Worm (Caenorhabditis elegans) whole organism, late embryonic: ENCODE results near the gene tpp-2.

Source experiments
- C08G9.2 ChIP-seq: sonication (generic microtip); optimal IDR thresholded peaks from 2 replicates; lab custom pipeline; 2016; ENCODE audit warnings: mild to moderate bottlenecking, missing genetic modification characterization, moderate library complexity, missing compliant biosample characterization
- F13H6.1 ChIP-seq: sonication (generic microtip); optimal IDR thresholded peaks from 2 replicates; lab custom pipeline; 2016; ENCODE audit warnings: missing genetic modification characterization, missing compliant biosample characterization
- T23F11.4 ChIP-seq: fragments of 200-800 bp; sonication (Bioruptor generic); optimal IDR thresholded peaks from 2 replicates; lab custom pipeline; 2018; ENCODE audit warnings: mild to moderate bottlenecking, missing genetic modification characterization, missing compliant biosample characterization
- Y22D7AL.16 ChIP-seq: sonication (generic microtip); optimal IDR thresholded peaks from 2 replicates; lab custom pipeline; 2016; ENCODE audit warnings: missing genetic modification characterization, missing compliant biosample characterization
- ceh-2 ChIP-seq: sonication (generic microtip); optimal IDR thresholded peaks from 2 replicates; lab custom pipeline; 2016; ENCODE audit warnings: missing genotype, missing genetic modification characterization, missing compliant biosample characterization
- pag-3 ChIP-seq: sonication (generic microtip); optimal IDR thresholded peaks from 2 replicates; lab custom pipeline; 2016; ENCODE audit warnings: missing compliant biosample characterization, missing genetic modification characterization, borderline replicate concordance
- pha-4 ChIP-seq: fragments of 150-350 bp; optimal IDR thresholded peaks from 2 replicates; lab custom pipeline; 2018; ENCODE audit warnings: missing biosample characterization, missing genetic modification reagents, missing genetic modification characterization
- sox-4 ChIP-seq: sonication (generic microtip); optimal IDR thresholded peaks from 2 replicates; lab custom pipeline; 2017; ENCODE audit warnings: mild to moderate bottlenecking, missing genetic modification characterization, inconsistent platforms, missing compliant biosample characterization
- unc-42 ChIP-seq: sonication (generic microtip); optimal IDR thresholded peaks from 2 replicates; lab custom pipeline; 2016; ENCODE audit warnings: missing genotype, missing genetic modification characterization, missing compliant biosample characterization
- ztf-16 ChIP-seq: sonication (generic microtip); optimal IDR thresholded peaks from 2 replicates; lab custom pipeline; 2017; ENCODE audit warnings: missing genetic modification characterization, missing compliant biosample characterization

DNA sequence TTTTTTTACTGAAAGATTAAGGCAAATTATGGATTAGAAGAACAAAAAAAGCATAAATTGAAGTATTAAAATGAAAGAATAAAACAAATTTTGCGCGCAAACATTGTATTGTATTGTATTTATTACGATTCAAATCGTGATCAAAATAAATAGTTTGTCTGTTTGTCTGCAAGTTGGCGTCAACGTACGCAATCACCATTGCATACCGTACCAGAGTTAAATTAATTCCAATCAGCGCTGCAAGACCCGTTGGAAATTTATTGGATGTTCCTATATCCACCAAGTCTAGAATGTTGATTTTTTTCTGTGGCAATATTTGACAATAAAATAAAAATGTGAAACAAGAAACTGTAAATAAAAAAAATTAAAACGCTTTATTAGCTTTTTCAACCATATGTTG, 15.8 kb upstream of the tpp-2 start, which contains the start of gene heri-1:
- TF ChIP-seq T23F11.4 = no peak
- TF ChIP-seq sox-4 (tag; lab: Kevin White, UChicago) = no peak
- TF ChIP-seq ceh-2 (tag; lab: Kevin White, UChicago) = no peak
- TF ChIP-seq pag-3 (tag; lab: Kevin White, UChicago) = no peak
- TF ChIP-seq C08G9.2 (tag; lab: Kevin White, UChicago) = no peak
- TF ChIP-seq Y22D7AL.16 (tag; lab: Kevin White, UChicago) = no peak
- no peak for TF ChIP-seq unc-42 (tag; lab: Kevin White, UChicago)
- no peak for TF ChIP-seq ztf-16
- TF ChIP-seq pha-4 (tag; lab: Kevin White, UChicago) = no peak
- TF ChIP-seq F13H6.1 (tag; lab: Kevin White, UChicago) = no peak
